Fruit fly (Drosophila melanogaster): ENCODE results near the gene Septin2.
A peak's percentile ranks its signal among the peaks of the same experiment; 100 is the strongest.

The Septin2 gene

dm6 chr3R:20557415-20558105, 30.6 kb downstream of the Septin2 start, which contains the start of the genes DPCoAC and CG5180 (continued):
- TF ChIP-seq bsh (GFP tag; optimal IDR thresholded peaks at IDR 0.05) (peak in 1 of 2 experiments; percentile 35), Sry-δ (GFP tag; optimal IDR thresholded peaks at IDR 0.05) (peak; percentile 71), bigmax (GFP tag; optimal IDR thresholded peaks at IDR 0.05) (peak; percentile 16), CG1647 (GFP tag; optimal IDR thresholded peaks at IDR 0.05) (peak; percentile 75), CG11093 (GFP tag; IDR thresholded peaks at IDR 0.05) (peak; percentile 55; the same call in 1 of the 3 replicates), grn (GFP tag; optimal IDR thresholded peaks at IDR 0.05) (no peak), CG8478 (optimal IDR thresholded peaks at IDR 0.05) (no peak), CG4424 (GFP tag; optimal IDR thresholded peaks at IDR 0.05) (peak; percentile 39), knrl (GFP tag; IDR thresholded peaks at IDR 0.05; ENCODE audit: partially characterized antibody) (peak; percentile 48), slp2 (GFP tag; optimal IDR thresholded peaks at IDR 0.05) (peak; percentile 56), lilli (GFP tag; optimal IDR thresholded peaks at IDR 0.05) (peak; percentile 77), ham (GFP tag; IDR thresholded peaks at IDR 0.05) (peak; percentile 35; the same call in 1 of the 2 replicates), B-H2 (GFP tag; optimal IDR thresholded peaks at IDR 0.05) (peak; percentile 54), MBD-R2 (GFP tag; IDR thresholded peaks at IDR 0.05) (peak; percentile 54), crol (GFP tag; IDR thresholded peaks at IDR 0.05) (no peak), CG14667 (GFP tag; IDR thresholded peaks at IDR 0.05) (peak; percentile 53; the same call in 1 of the 2 replicates), pb (GFP tag; optimal IDR thresholded peaks at IDR 0.05) (peak; percentile 49), Elba2 (GFP tag; optimal IDR thresholded peaks at IDR 0.05) (peak; percentile 37), CG10959 (GFP tag; IDR thresholded peaks at IDR 0.05) (peak; percentile 57), HHEX (GFP tag; optimal IDR thresholded peaks at IDR 0.05) (peak; percentile 51), bcd (GFP tag; optimal IDR thresholded peaks at IDR 0.05) (peak; percentile 56), chif (GFP tag; optimal IDR thresholded peaks at IDR 0.05) (peak; percentile 30 to 64), Lhr (GFP tag; optimal IDR thresholded peaks at IDR 0.05) (peak; percentile 84), CHES-1-like (GFP tag; optimal IDR thresholded peaks at IDR 0.05) (peak; percentile 68), CG17328 (GFP tag; IDR thresholded peaks at IDR 0.05) (peak; percentile 63), CG7556 (GFP tag; optimal IDR thresholded peaks at IDR 0.05) (peak; percentile 36), tap (tag; optimal IDR thresholded peaks at IDR 0.05) (peak; percentile 34), danr (GFP tag; IDR thresholded peaks at IDR 0.05) (0 out of 2 replicates have a peak, but pooled peaks have one; percentile 33), Kr (GFP tag; optimal IDR thresholded peaks at IDR 0.05) (no peak), CG31365 (tag; optimal IDR thresholded peaks at IDR 0.05) (no peak), Sox102F (GFP tag; optimal IDR thresholded peaks at IDR 0.05) (peak; percentile 48), CG4328 (GFP tag; optimal IDR thresholded peaks at IDR 0.05) (no peak), Adf1 (GFP tag; IDR thresholded peaks at IDR 0.05) (peak; percentile 83), ftz-f1 (GFP tag; optimal IDR thresholded peaks at IDR 0.05) (peak; percentile 90), oc (tag; optimal IDR thresholded peaks at IDR 0.05) (no peak), CG2889 (GFP tag; IDR thresholded peaks at IDR 0.05) (peak; percentile 71), CG15011 (GFP tag; optimal IDR thresholded peaks at IDR 0.05) (no peak), CG6791 (GFP tag; IDR thresholded peaks at IDR 0.05; ENCODE audit: partially characterized antibody) (peak; percentile 80), sd (tag; optimal IDR thresholded peaks at IDR 0.05) (no peak), CG2678 (tag; optimal IDR thresholded peaks at IDR 0.05) (peak; percentile 56), Usf (GFP tag; optimal IDR thresholded peaks at IDR 0.05) (peak; percentile 39), dati (GFP tag; IDR thresholded peaks at IDR 0.05) (0 out of 2 replicates have a peak, but pooled peaks have one; percentile 23), zfh1 (GFP tag; IDR thresholded peaks at IDR 0.05) (peak; percentile 78; the same call in 2 of the 3 replicates), salm (tag; optimal IDR thresholded peaks at IDR 0.05) (no peak), sim (GFP tag; IDR thresholded peaks at IDR 0.05) (no peak), Hr78 (GFP tag; optimal IDR thresholded peaks at IDR 0.05) (no peak), zfh2 (GFP tag; optimal IDR thresholded peaks at IDR 0.05) (peak; percentile 78), hb (GFP tag; IDR thresholded peaks at IDR 0.05; ENCODE audit: partially characterized antibody) (peak; percentile 65; the same call in 2 of the 3 replicates), Oli (tag; optimal IDR thresholded peaks at IDR 0.05) (peak; percentile 46)
